Worm (Caenorhabditis elegans): Measurements from ENCODE around the gene F54C8.7.

- no peak for TF ChIP-seq dsc-1 (tag; optimal IDR thresholded peaks at IDR 0.05)
- no peak for TF ChIP-seq Y116A8C.19 (tag; optimal IDR thresholded peaks at IDR 0.05; ENCODE audit: borderline replicate concordance)
- no peak for TF ChIP-seq nhr-76 (tag; optimal IDR thresholded peaks at IDR 0.05)
- TF ChIP-seq fkh-8 (tag; optimal IDR thresholded peaks at IDR 0.05): no peak
Observed at ce11 chrIII:9426301-9426700, 27.6 kb downstream of the F54C8.7 start, which contains the start of gene T26G10.5.
